Worm (Caenorhabditis elegans) whole organism, midembryonic: Measurements from ENCODE around the gene plpr-1.

ENCODE experiments used
- cog-1 ChIP-seq: sonication (generic microtip); optimal IDR thresholded peaks from 2 replicates; lab custom pipeline; 2016; ENCODE audit warnings: missing genetic modification characterization, missing compliant biosample characterization
- ztf-23 ChIP-seq: fragments of 200-800 bp; sonication (Bioruptor generic); IDR thresholded peaks from 2 replicates; pipeline ENCODE4 v1.3.6; 2022; ENCODE audit warnings: missing genetic modification reagents, missing genetic modification characterization, missing compliant biosample characterization

DNA sequence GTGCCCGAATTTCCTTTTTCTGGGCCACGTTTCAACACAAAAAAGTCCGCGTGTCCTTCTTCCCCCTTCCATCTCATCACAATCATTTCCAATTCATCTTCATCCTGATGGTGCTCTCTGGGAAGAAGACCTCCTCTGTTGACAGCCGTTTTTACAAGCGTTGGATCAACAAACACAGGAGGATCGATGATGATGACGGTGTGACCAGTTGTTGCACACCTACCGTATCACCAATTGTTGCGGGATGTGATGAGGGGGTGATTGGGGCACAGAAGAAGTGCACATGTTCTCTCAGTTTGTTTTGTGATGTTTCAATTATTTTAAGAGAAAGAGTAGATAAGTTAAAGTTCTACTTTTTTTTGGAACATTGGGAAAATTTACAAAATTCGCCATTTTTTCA lies 53.4 kb downstream of the plpr-1 start:
- TF ChIP-seq ztf-23 (GFP tag; lab: Robert Waterston, UW) (no peak), cog-1 (tag; lab: Kevin White, UChicago) (no peak)
